Worm (Caenorhabditis elegans): ENCODE results near the gene C54E4.5.

DNA sequence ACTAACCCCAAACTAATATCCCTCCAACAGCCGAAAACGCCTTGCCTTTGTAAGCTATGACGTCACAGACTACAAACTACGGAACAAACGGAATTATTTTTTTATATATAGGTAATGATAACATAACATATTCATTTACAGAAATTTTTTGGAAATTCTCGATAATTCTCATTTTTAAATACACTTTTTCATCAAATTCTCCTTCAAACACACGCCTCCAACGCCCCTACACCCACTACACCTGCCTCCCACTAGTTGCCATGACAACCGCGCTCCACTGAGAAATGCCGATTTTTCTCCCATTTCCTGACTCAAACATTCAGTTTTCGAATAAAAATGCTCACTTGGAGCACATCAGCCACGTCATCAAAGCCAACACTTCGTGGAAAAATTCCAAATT is 34.8 kb downstream of the C54E4.5 start, which contains the start of gene xbx-4:
- TF ChIP-seq aptf-3 (GFP tag; IDR thresholded peaks at IDR 0.05) (no peak), madf-10 (tag; optimal IDR thresholded peaks at IDR 0.05) (no peak), athp-1 (tag; optimal IDR thresholded peaks at IDR 0.05) (no peak), unc-62 (GFP tag; optimal IDR thresholded peaks at IDR 0.05) (no peak), ZK185.1 (tag; optimal IDR thresholded peaks at IDR 0.05; ENCODE audit: poor library complexity, severe bottlenecking) (no peak), him-1 (tag; optimal IDR thresholded peaks at IDR 0.05) (no peak), hrde-1 (tag; optimal IDR thresholded peaks at IDR 0.05; ENCODE audit: borderline replicate concordance) (no peak), ama-1 (optimal IDR thresholded peaks at IDR 0.05) (no peak), ama-1 (GFP tag; optimal IDR thresholded peaks at IDR 0.05) (no peak), repo-1 (tag; optimal IDR thresholded peaks at IDR 0.05) (no peak), snpc-4 (GFP tag; optimal IDR thresholded peaks at IDR 0.05) (no peak), snpc-4 (tag; optimal IDR thresholded peaks at IDR 0.05) (no peak), F33H1.4 (GFP tag; IDR thresholded peaks at IDR 0.05) (no peak)
